Fruit fly (Drosophila melanogaster): ENCODE measurements around the gene CG9121.
A peak's percentile ranks its signal among the peaks of the same experiment; 100 is the strongest.

The CG9121 gene

dm6 chr2L:5086905-5087522, 36.2 kb upstream of the CG9121 start (continued):
- TF ChIP-seq mam (GFP tag; optimal IDR thresholded peaks at IDR 0.05) (peak; percentile 59), CG7839 (tag; optimal IDR thresholded peaks at IDR 0.05) (peak; percentile 89), Med (GFP tag) (peak; percentile 93), rib (GFP tag; IDR thresholded peaks at IDR 0.05) (0 out of 2 replicates have a peak, but pooled peaks have one; percentile 33), YL-1 (GFP tag; optimal IDR thresholded peaks at IDR 0.05) (peak; percentile 17), slbo (GFP tag; IDR thresholded peaks at IDR 0.05) (peak; percentile 63; the same call in 1 of the 2 replicates), CG4328 (GFP tag; optimal IDR thresholded peaks at IDR 0.05) (peak; percentile 52), sob (GFP tag; IDR thresholded peaks at IDR 0.05) (peak; percentile 58), CG32532 (GFP tag; IDR thresholded peaks at IDR 0.05) (0 out of 2 replicates have a peak, but pooled peaks have one; percentile 8), crp (GFP tag; optimal IDR thresholded peaks at IDR 0.05) (peak in 1 of 2 experiments; percentile 14), Opbp (GFP tag; IDR thresholded peaks at IDR 0.05; ENCODE audit: partially characterized antibody) (no peak), CG12219 (GFP tag; optimal IDR thresholded peaks at IDR 0.05) (peak; percentile 79), CG12155 (GFP tag; optimal IDR thresholded peaks at IDR 0.05) (peak; percentile 53), lab (GFP tag; optimal IDR thresholded peaks at IDR 0.05) (peak; percentile 88), al (GFP tag; IDR thresholded peaks at IDR 0.05) (no peak; the same call in 1 of the 2 replicates), CG11696 (GFP tag; IDR thresholded peaks at IDR 0.05) (peak; percentile 86), Tbp (GFP tag; optimal IDR thresholded peaks at IDR 0.05) (no peak), CG30431 (GFP tag; optimal IDR thresholded peaks at IDR 0.05) (peak; percentile 60), az2 (GFP tag; optimal IDR thresholded peaks at IDR 0.05) (peak; percentile 78), E2f2 (GFP tag; IDR thresholded peaks at IDR 0.05) (peak; percentile 50), knrl (GFP tag; IDR thresholded peaks at IDR 0.05; ENCODE audit: partially characterized antibody) (no peak), zfh1 (GFP tag; IDR thresholded peaks at IDR 0.05) (peak; percentile 47; the same call in 1 of the 3 replicates), amos (GFP tag; IDR thresholded peaks at IDR 0.05; ENCODE audit: partially characterized antibody) (no peak), CG8478 (optimal IDR thresholded peaks at IDR 0.05) (no peak), CG34422 (GFP tag; IDR thresholded peaks at IDR 0.05) (peak; percentile 49; the same call in 1 of the 3 replicates), CG1603 (tag; optimal IDR thresholded peaks at IDR 0.05) (peak; percentile 70), CG30020 (tag; optimal IDR thresholded peaks at IDR 0.05) (peak; percentile 15), CHES-1-like (GFP tag; optimal IDR thresholded peaks at IDR 0.05) (peak; percentile 39), CG10431 (GFP tag; optimal IDR thresholded peaks at IDR 0.05) (peak; percentile 27), CG14860 (GFP tag; IDR thresholded peaks at IDR 0.05; ENCODE audit: partially characterized antibody) (no peak), CG10543 (GFP tag; optimal IDR thresholded peaks at IDR 0.05) (peak; percentile 57), H2.0 (GFP tag; IDR thresholded peaks at IDR 0.05) (peak; percentile 50; the same call in 1 of the 2 replicates), Vsx1 (GFP tag; optimal IDR thresholded peaks at IDR 0.05) (peak; percentile 52), Chrac-16 (GFP tag; optimal IDR thresholded peaks at IDR 0.05) (peak; percentile 42), CG15696 (tag; optimal IDR thresholded peaks at IDR 0.05) (peak; percentile 72), CG7357 (GFP tag; IDR thresholded peaks at IDR 0.05) (peak; percentile 23; the same call in 1 of the 3 replicates), CG16863 (GFP tag; optimal IDR thresholded peaks at IDR 0.05) (peak; percentile 49), BtbVII (GFP tag; optimal IDR thresholded peaks at IDR 0.05) (peak; percentile 70), NfI (GFP tag; optimal IDR thresholded peaks at IDR 0.05) (peak; percentile 79), slp2 (GFP tag; optimal IDR thresholded peaks at IDR 0.05) (no peak), nerfin-1 (tag; optimal IDR thresholded peaks at IDR 0.05) (peak; percentile 76), HLH3B (GFP tag; IDR thresholded peaks at IDR 0.05) (peak; percentile 53), lov (optimal IDR thresholded peaks at IDR 0.05) (no peak), lov (GFP tag; IDR thresholded peaks at IDR 0.05) (no peak), Nf-YC (tag; optimal IDR thresholded peaks at IDR 0.05) (peak; percentile 67), CG18262 (tag; optimal IDR thresholded peaks at IDR 0.05) (peak; percentile 85), dpn (GFP tag; optimal IDR thresholded peaks at IDR 0.05) (peak; percentile 72 to 74), HHEX (GFP tag; optimal IDR thresholded peaks at IDR 0.05) (peak; percentile 76), CG10147 (GFP tag; optimal IDR thresholded peaks at IDR 0.05) (peak; percentile 77)

Measured in whole organism, embryonic.